Fruit fly (Drosophila melanogaster) whole organism, embryonic: ENCODE data around the gene Sulf1.

Experiments
- Atf3 ChIP-seq: fragments of 200-800 bp; sonication (Bioruptor generic); optimal IDR thresholded peaks from 3 replicates; lab custom pipeline; 2016; ENCODE audit warnings: missing biosample characterization, missing genetic modification characterization
- Bgb ChIP-seq: fragments of 200-800 bp; sonication (Bioruptor generic); IDR thresholded peaks from 2 replicates; pipeline ENCODE4 v1.3.6; 2022; ENCODE audit warnings: missing biosample characterization, missing genetic modification characterization; ENCODE audit not compliant: partially characterized antibody
- CG10321 ChIP-seq: fragments of 200-800 bp; sonication (Bioruptor generic); IDR thresholded peaks from 2 replicates; pipeline ENCODE4 v1.3.6; 2022; ENCODE audit warnings: missing biosample characterization, missing genetic modification characterization
- CG13287 ChIP-seq: fragments of 200-800 bp; sonication (Bioruptor generic); IDR thresholded peaks from 2 replicates; pipeline ENCODE4 v1.3.6; 2022; ENCODE audit warnings: missing biosample characterization, missing genetic modification characterization; ENCODE audit not compliant: partially characterized antibody
- CG13424 ChIP-seq: fragments of 200-800 bp; sonication (Bioruptor generic); optimal IDR thresholded peaks from 2 replicates; lab custom pipeline; 2019; ENCODE audit warnings: missing biosample characterization, mild to moderate bottlenecking, missing genetic modification characterization, moderate library complexity
- CG15479 ChIP-seq: fragments of 200-800 bp; sonication (Bioruptor generic); optimal IDR thresholded peaks from 3 replicates; lab custom pipeline; 2019; ENCODE audit warnings: missing biosample characterization, mild to moderate bottlenecking, missing genetic modification characterization, moderate library complexity
- CG15514 ChIP-seq: fragments of 200-800 bp; sonication (Bioruptor generic); optimal IDR thresholded peaks from 3 replicates; lab custom pipeline; 2017; ENCODE audit warnings: missing biosample characterization, missing genetic modification characterization, mild to moderate bottlenecking, moderate library complexity, missing genetic modification reagents
- CG16815 ChIP-seq: fragments of 200-800 bp; sonication (Bioruptor generic); optimal IDR thresholded peaks from 3 replicates; lab custom pipeline; 2017; ENCODE audit warnings: missing biosample characterization, mild to moderate bottlenecking, missing genetic modification characterization
- CG17829 ChIP-seq: fragments of 200-800 bp; optimal IDR thresholded peaks from 2 replicates; lab custom pipeline; 2019; ENCODE audit warnings: missing biosample characterization, mild to moderate bottlenecking, missing genetic modification characterization, moderate library complexity
- CG2199 ChIP-seq: fragments of 200-800 bp; sonication (Bioruptor generic); IDR thresholded peaks from 3 replicates; pipeline ENCODE4 v1.3.6; 2022; ENCODE audit warnings: missing biosample characterization, missing genetic modification characterization
- CG42726 ChIP-seq: fragments of 200-800 bp; sonication (Bioruptor generic); IDR thresholded peaks from 2 replicates; pipeline ENCODE4 v1.3.6; 2022; ENCODE audit warnings: missing biosample characterization, missing genetic modification characterization; ENCODE audit not compliant: partially characterized antibody
- CG6765 ChIP-seq: fragments of 200-800 bp; sonication (Bioruptor generic); optimal IDR thresholded peaks from 3 replicates; lab custom pipeline; 2017; ENCODE audit warnings: missing biosample characterization, mild to moderate bottlenecking, missing genetic modification characterization
- CG7928 ChIP-seq: fragments of 200-800 bp; sonication (Bioruptor generic); optimal IDR thresholded peaks from 2 replicates; lab custom pipeline; 2017; ENCODE audit warnings: missing biosample characterization, mild to moderate bottlenecking, missing genetic modification characterization
- CG7987 ChIP-seq: fragments of 200-800 bp; sonication (Bioruptor generic); optimal IDR thresholded peaks from 2 replicates; lab custom pipeline; 2018; ENCODE audit warnings: missing biosample characterization, mild to moderate bottlenecking, missing genetic modification characterization, moderate library complexity
- CG8765 ChIP-seq: fragments of 200-800 bp; sonication (Bioruptor generic); IDR thresholded peaks from 2 replicates; pipeline ENCODE4 v1.3.6; 2022; ENCODE audit warnings: missing biosample characterization, missing genetic modification characterization
- CHES-1-like ChIP-seq: fragments of 200-800 bp; sonication (Bioruptor generic); optimal IDR thresholded peaks from 2 replicates; lab custom pipeline; 2016; ENCODE audit warnings: missing biosample characterization, missing genetic modification characterization
- Chrac-16 ChIP-seq: fragments of 200-800 bp; sonication (Bioruptor generic); optimal IDR thresholded peaks from 3 replicates; lab custom pipeline; 2016; ENCODE audit warnings: missing biosample characterization, missing genetic modification characterization
- Dip2 ChIP-seq: fragments of 200-800 bp; sonication (Bioruptor generic); IDR thresholded peaks from 2 replicates; pipeline ENCODE4 v1.3.6; 2022; ENCODE audit warnings: missing biosample characterization, missing genetic modification characterization
- Dp ChIP-seq: fragments of 200-800 bp; sonication (Bioruptor generic); optimal IDR thresholded peaks from 2 replicates; lab custom pipeline; 2018; ENCODE audit warnings: missing biosample characterization, mild to moderate bottlenecking, missing genetic modification characterization, moderate library complexity
- E2f2 ChIP-seq: fragments of 200-800 bp; sonication (Bioruptor generic); IDR thresholded peaks from 2 replicates; pipeline ENCODE4 v1.3.6; 2022; ENCODE audit warnings: missing biosample characterization, missing genetic modification characterization
- Ets97D ChIP-seq: fragments of 200-800 bp; sonication (Bioruptor generic); optimal IDR thresholded peaks from 3 replicates; lab custom pipeline; 2016; ENCODE audit warnings: missing biosample characterization, missing genetic modification characterization
- HLH4C ChIP-seq: fragments of 200-800 bp; sonication (Bioruptor generic); IDR thresholded peaks from 3 replicates; pipeline ENCODE4 v1.3.6; 2022; ENCODE audit warnings: missing biosample characterization, missing genetic modification characterization; ENCODE audit not compliant: partially characterized antibody
- HmgZ ChIP-seq: fragments of 200-800 bp; sonication (Bioruptor generic); optimal IDR thresholded peaks from 2 replicates; lab custom pipeline; 2018; ENCODE audit warnings: missing biosample characterization, mild to moderate bottlenecking, missing genetic modification characterization
- Kr ChIP-seq: fragments of 200-800 bp; sonication (Bioruptor generic); optimal IDR thresholded peaks from 2 replicates; lab custom pipeline; 2017; ENCODE audit warnings: missing biosample characterization, mild to moderate bottlenecking, missing genetic modification characterization
- Lhr ChIP-seq: fragments of 200-800 bp; sonication (Bioruptor generic); optimal IDR thresholded peaks from 3 replicates; lab custom pipeline; 2017; ENCODE audit warnings: mild to moderate bottlenecking, missing biosample characterization, missing genetic modification reagents, missing genetic modification characterization
- Myb ChIP-seq: fragments of 200-800 bp; sonication (Bioruptor generic); optimal IDR thresholded peaks from 2 replicates; lab custom pipeline; 2016; ENCODE audit warnings: missing biosample characterization, missing genetic modification characterization
- NC2α ChIP-seq: fragments of 200-800 bp; sonication (Bioruptor generic); optimal IDR thresholded peaks from 2 replicates; lab custom pipeline; 2016; ENCODE audit warnings: missing biosample characterization, missing genetic modification characterization
- NC2β ChIP-seq: fragments of 200-800 bp; sonication (Bioruptor generic); optimal IDR thresholded peaks from 2 replicates; lab custom pipeline; 2016; ENCODE audit warnings: missing biosample characterization, missing genetic modification characterization
- Oli ChIP-seq: fragments of 200-800 bp; sonication (Bioruptor generic); optimal IDR thresholded peaks from 2 replicates; lab custom pipeline; 2018; ENCODE audit warnings: missing biosample characterization, mild to moderate bottlenecking, missing genetic modification characterization, moderate library complexity
- Opbp ChIP-seq: fragments of 200-800 bp; sonication (Bioruptor generic); IDR thresholded peaks from 3 replicates; pipeline ENCODE4 v1.3.6; 2022; ENCODE audit warnings: missing biosample characterization, missing genetic modification characterization; ENCODE audit not compliant: partially characterized antibody
- Pdp1 ChIP-seq, 2 experiments: fragments of 200-800 bp; sonication (Bioruptor generic); optimal IDR thresholded peaks; 3 replicates each; lab custom pipeline; 2016; ENCODE audit warnings: missing biosample characterization in 2 of 2, missing genetic modification characterization in 2 of 2, mild to moderate bottlenecking in 1 of 2, moderate library complexity in 1 of 2
- Poxn ChIP-seq: fragments of 200-800 bp; sonication (Bioruptor generic); IDR thresholded peaks from 2 replicates; pipeline ENCODE4 v1.3.6; 2022; ENCODE audit warnings: missing biosample characterization, missing genetic modification characterization
- caup ChIP-seq: fragments of 200-800 bp; sonication (Bioruptor generic); optimal IDR thresholded peaks from 3 replicates; lab custom pipeline; 2017; ENCODE audit warnings: missing biosample characterization, mild to moderate bottlenecking, missing genetic modification characterization, moderate library complexity; ENCODE audit not compliant: severe bottlenecking
- ewg ChIP-seq: fragments of 200-800 bp; sonication (Bioruptor generic); optimal IDR thresholded peaks from 3 replicates; lab custom pipeline; 2017; ENCODE audit warnings: mild to moderate bottlenecking, missing biosample characterization, missing genetic modification reagents, missing genetic modification characterization
- gcm2 ChIP-seq: fragments of 200-800 bp; sonication (Bioruptor generic); optimal IDR thresholded peaks from 2 replicates; lab custom pipeline; 2016; ENCODE audit warnings: missing biosample characterization, missing genetic modification characterization
- gfzf ChIP-seq: fragments of 200-800 bp; sonication (Bioruptor generic); optimal IDR thresholded peaks from 2 replicates; lab custom pipeline; 2016; ENCODE audit warnings: missing biosample characterization, mild to moderate bottlenecking, missing genetic modification characterization, moderate library complexity
- jumu ChIP-seq: fragments of 200-800 bp; sonication (Bioruptor generic); optimal IDR thresholded peaks from 3 replicates; lab custom pipeline; 2016; ENCODE audit warnings: missing biosample characterization, missing genetic modification characterization
- lbe ChIP-seq: fragments of 200-800 bp; sonication (Bioruptor generic); optimal IDR thresholded peaks from 2 replicates; lab custom pipeline; 2016; ENCODE audit warnings: missing biosample characterization, mild to moderate bottlenecking, missing genetic modification characterization
- peb ChIP-seq: fragments of 200-800 bp; sonication (Bioruptor generic); IDR thresholded peaks from 2 replicates; pipeline ENCODE4 v1.3.6; 2022; ENCODE audit warnings: missing biosample characterization, missing genetic modification characterization
- phol ChIP-seq: fragments of 200-800 bp; sonication (Bioruptor generic); optimal IDR thresholded peaks from 3 replicates; lab custom pipeline; 2018; ENCODE audit warnings: missing biosample characterization, mild to moderate bottlenecking, missing genetic modification characterization, moderate library complexity
- pnt ChIP-seq: fragments of 200-800 bp; sonication (Bioruptor generic); optimal IDR thresholded peaks from 3 replicates; lab custom pipeline; 2016; ENCODE audit warnings: missing biosample characterization, missing genetic modification characterization
- ranshi ChIP-seq: fragments of 200-800 bp; sonication (Bioruptor generic); IDR thresholded peaks from 2 replicates; pipeline ENCODE4 v1.3.6; 2022; ENCODE audit warnings: missing biosample characterization, missing genetic modification characterization
- ro ChIP-seq: fragments of 200-800 bp; sonication (Bioruptor generic); IDR thresholded peaks from 2 replicates; pipeline ENCODE4 v1.3.6; 2022; ENCODE audit warnings: missing biosample characterization, missing genetic modification characterization
- so ChIP-seq: fragments of 200-800 bp; sonication (Bioruptor generic); IDR thresholded peaks from 3 replicates; pipeline ENCODE4 v1.3.6; 2022; ENCODE audit warnings: missing biosample characterization, missing genetic modification characterization
- stwl ChIP-seq: fragments of 200-800 bp; sonication (Bioruptor generic); optimal IDR thresholded peaks from 3 replicates; lab custom pipeline; 2018; ENCODE audit warnings: missing biosample characterization, mild to moderate bottlenecking, missing genetic modification characterization, moderate library complexity
- tgo ChIP-seq: fragments of 200-800 bp; sonication (Bioruptor generic); IDR thresholded peaks from 3 replicates; pipeline ENCODE4 v1.3.6; 2022; ENCODE audit warnings: missing biosample characterization, missing genetic modification characterization
- tx ChIP-seq: fragments of 200-800 bp; sonication (Bioruptor generic); optimal IDR thresholded peaks from 2 replicates; lab custom pipeline; 2016; ENCODE audit warnings: missing biosample characterization, missing genetic modification characterization
- unc-4 ChIP-seq: fragments of 200-800 bp; sonication (Bioruptor generic); IDR thresholded peaks from 2 replicates; pipeline ENCODE4 v1.3.6; 2022; ENCODE audit warnings: missing biosample characterization, missing genetic modification characterization; ENCODE audit not compliant: partially characterized antibody
- vvl ChIP-seq: fragments of 200-800 bp; sonication (Bioruptor generic); IDR thresholded peaks from 2 replicates; pipeline ENCODE4 v1.3.6; 2022; ENCODE audit warnings: missing biosample characterization, missing genetic modification characterization

Gene Sulf1

DNA sequence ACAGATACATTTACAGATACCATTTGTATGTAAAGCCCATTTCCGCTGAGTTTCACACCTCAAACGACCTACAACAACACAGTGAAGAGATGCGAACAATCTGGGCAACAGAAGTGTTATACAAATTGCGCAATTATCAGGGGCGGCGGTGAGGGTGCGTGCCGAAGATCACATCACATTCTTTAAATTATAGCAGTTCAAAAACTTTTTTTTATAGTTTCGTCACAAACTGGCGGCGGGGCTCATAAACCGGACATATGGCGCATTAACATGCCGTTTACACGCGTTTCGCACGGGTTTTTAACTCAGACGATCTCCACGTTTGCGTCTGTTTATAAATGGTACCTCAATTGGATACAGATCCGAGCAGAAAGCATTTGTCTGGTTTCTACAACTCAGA lies 13.8 kb upstream of the Sulf1 start (continued):
- TF ChIP-seq Kr: no peak
- TF ChIP-seq CG15479: no peak
- TF ChIP-seq Opbp (GFP tag; lab: Robert Waterston, UW): no peak
- TF ChIP-seq NC2β (GFP tag; lab: Kevin White, UChicago): no peak
- no peak for TF ChIP-seq unc-4 (GFP tag; lab: Robert Waterston, UW)
- TF ChIP-seq NC2α: no peak
- TF ChIP-seq CG42726: no peak
- TF ChIP-seq so (GFP tag; lab: Robert Waterston, UW): no peak
- TF ChIP-seq tgo (GFP tag; lab: Robert Waterston, UW): no peak
- TF ChIP-seq CG16815 (GFP tag; lab: Kevin White, UChicago): no peak
- TF ChIP-seq jumu: no peak
- no peak for TF ChIP-seq Oli (tag; lab: Kevin White, UChicago)
- no peak for TF ChIP-seq CHES-1-like (GFP tag; lab: Kevin White, UChicago)
- TF ChIP-seq CG8765: no peak
- TF ChIP-seq, all 482 proteins: peak for 21

DNA sequence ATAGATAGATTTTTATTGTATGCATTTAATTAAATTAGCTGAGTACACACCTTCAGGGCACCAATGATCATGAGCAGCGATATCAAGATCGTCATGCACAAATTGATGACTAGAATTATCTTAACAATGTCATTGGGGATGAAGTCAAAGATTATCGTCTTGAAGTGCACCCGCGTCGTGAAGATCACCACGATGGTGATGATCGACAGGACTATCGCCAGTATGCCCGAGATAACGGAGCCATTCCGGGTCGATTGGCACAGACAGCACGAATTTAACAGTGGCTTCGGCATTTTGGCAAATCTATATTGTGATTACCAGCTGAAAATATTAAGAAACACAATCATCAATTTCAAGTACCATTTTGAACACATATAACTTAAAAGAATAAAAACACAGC lies 12.7 kb upstream of the Sulf1 start:
- TF ChIP-seq Chrac-16 (GFP tag; lab: Kevin White, UChicago) (no peak), Atf3 (no peak), pnt (no peak), CG13424 (tag; lab: Kevin White, UChicago) (no peak), lbe (GFP tag; lab: Kevin White, UChicago) (no peak), gcm2 (GFP tag; lab: Kevin White, UChicago) (no peak), Poxn (GFP tag; lab: Robert Waterston, UW) (no peak), peb (GFP tag; lab: Robert Waterston, UW) (no peak), CG10321 (GFP tag; lab: Robert Waterston, UW) (no peak)

DNA sequence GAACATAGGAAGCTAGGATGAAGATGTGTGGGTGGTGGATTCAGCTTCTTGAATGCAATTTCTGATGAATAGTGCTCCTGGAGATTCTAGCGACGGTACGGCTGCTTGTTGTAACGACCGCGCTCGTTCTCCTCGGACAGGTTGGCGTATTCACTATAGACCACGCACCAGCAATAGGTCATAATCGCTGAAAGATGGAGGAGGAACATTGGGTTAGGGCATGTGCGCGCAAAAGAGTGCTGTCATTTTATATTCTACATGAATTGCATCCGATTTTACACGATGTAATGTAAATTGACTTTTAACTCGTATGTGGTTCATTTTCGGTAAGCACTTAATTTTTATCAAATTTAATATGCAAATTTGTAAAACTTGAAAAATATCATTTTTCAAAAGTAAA lies 11.7 kb upstream of the Sulf1 start:
- TF ChIP-seq ranshi (peak; percentile 19; the same call in 1 of the 2 replicates), Pdp1 (GFP tag; optimal IDR thresholded peaks at IDR 0.05; lab: Kevin White, UChicago) (peak in 1 of 2 experiments; percentile 58), CG13287 (GFP tag; lab: Robert Waterston, UW) (peak; percentile 19; the same call in 1 of the 2 replicates), Lhr (GFP tag; lab: Kevin White, UChicago) (peak; percentile 24), ewg (GFP tag; lab: Kevin White, UChicago) (no peak), gfzf (GFP tag; lab: Kevin White, UChicago) (peak; percentile 18), HLH4C (GFP tag; lab: Robert Waterston, UW) (no peak), vvl (GFP tag; lab: Robert Waterston, UW) (peak; percentile 41; the same call in 1 of the 2 replicates), E2f2 (peak; percentile 16; the same call in 1 of the 2 replicates), Dp (GFP tag; lab: Kevin White, UChicago) (peak; percentile 10), caup (GFP tag; lab: Kevin White, UChicago) (no peak), ro (GFP tag; lab: Robert Waterston, UW) (no peak), unc-4 (GFP tag; lab: Robert Waterston, UW) (0 out of 2 replicates have a peak, but pooled peaks have one; percentile 16), CG6765 (GFP tag; lab: Kevin White, UChicago) (no peak), phol (tag; lab: Kevin White, UChicago) (peak; percentile 6), CG7928 (GFP tag; lab: Kevin White, UChicago) (no peak), Bgb (GFP tag; lab: Robert Waterston, UW) (peak; percentile 77), tx (GFP tag; lab: Kevin White, UChicago) (no peak), HmgZ (peak; percentile 82), Ets97D (GFP tag; lab: Kevin White, UChicago) (peak; percentile 2), Dip2 (GFP tag; lab: Robert Waterston, UW) (no peak), stwl (tag; lab: Kevin White, UChicago) (peak; percentile 37), CG17829 (tag; lab: Kevin White, UChicago) (peak; percentile 9), CG7987 (GFP tag; lab: Kevin White, UChicago) (peak; percentile 11), CG15514 (GFP tag; lab: Kevin White, UChicago) (peak; percentile 33), CG2199 (GFP tag; lab: Robert Waterston, UW) (peak; percentile 95), Myb (GFP tag; lab: Kevin White, UChicago) (peak; percentile 21)
